Fruit fly (Drosophila melanogaster) whole organism, embryonic: Measurements from ENCODE around the gene Hand.

Experiments
- BEAF-32 ChIP-seq: fragments of 200-800 bp; sonication (Bioruptor generic); optimal IDR thresholded peaks from 3 replicates; lab custom pipeline; 2017; ENCODE audit warnings: missing biosample characterization, missing genetic modification characterization, mild to moderate bottlenecking, moderate library complexity, missing genetic modification reagents
- Bdp1 ChIP-seq: fragments of 200-800 bp; sonication (Bioruptor generic); optimal IDR thresholded peaks from 3 replicates; lab custom pipeline; 2016; ENCODE audit warnings: missing biosample characterization, missing genetic modification characterization
- CG10462 ChIP-seq: fragments of 200-800 bp; sonication (Bioruptor generic); optimal IDR thresholded peaks from 2 replicates; lab custom pipeline; 2016; ENCODE audit warnings: missing biosample characterization, missing genetic modification characterization
- CG11560 ChIP-seq: fragments of 200-800 bp; sonication (Bioruptor generic); IDR thresholded peaks from 3 replicates; pipeline ENCODE4 v1.3.6; 2022; ENCODE audit warnings: missing biosample characterization, missing genetic modification characterization
- CG13287 ChIP-seq: fragments of 200-800 bp; sonication (Bioruptor generic); IDR thresholded peaks from 2 replicates; pipeline ENCODE4 v1.3.6; 2022; ENCODE audit warnings: missing biosample characterization, missing genetic modification characterization; ENCODE audit not compliant: partially characterized antibody
- CG14710 ChIP-seq: fragments of 200-800 bp; sonication (Bioruptor generic); optimal IDR thresholded peaks from 3 replicates; lab custom pipeline; 2019; ENCODE audit warnings: missing biosample characterization, mild to moderate bottlenecking, missing genetic modification characterization, moderate library complexity
- CG16779 ChIP-seq: fragments of 200-800 bp; sonication (Bioruptor generic); IDR thresholded peaks from 2 replicates; pipeline ENCODE4 v1.3.6; 2022; ENCODE audit warnings: missing biosample characterization, missing genetic modification characterization
- CG30020 ChIP-seq: fragments of 200-800 bp; optimal IDR thresholded peaks from 2 replicates; lab custom pipeline; 2019; ENCODE audit warnings: missing biosample characterization, mild to moderate bottlenecking, missing genetic modification characterization, moderate library complexity
- CG3065 ChIP-seq: fragments of 200-800 bp; sonication (Bioruptor generic); optimal IDR thresholded peaks from 2 replicates; lab custom pipeline; 2016; ENCODE audit warnings: missing biosample characterization, missing genetic modification characterization
- CG4404 ChIP-seq: fragments of 200-800 bp; sonication (Bioruptor generic); IDR thresholded peaks from 2 replicates; pipeline ENCODE4 v1.3.6; 2022; ENCODE audit warnings: missing biosample characterization, missing genetic modification characterization
- CG7271 ChIP-seq: fragments of 200-800 bp; sonication (Bioruptor generic); optimal IDR thresholded peaks from 2 replicates; lab custom pipeline; 2018; ENCODE audit warnings: missing biosample characterization, mild to moderate bottlenecking, missing genetic modification characterization, moderate library complexity
- CG7987 ChIP-seq: fragments of 200-800 bp; sonication (Bioruptor generic); optimal IDR thresholded peaks from 2 replicates; lab custom pipeline; 2018; ENCODE audit warnings: missing biosample characterization, mild to moderate bottlenecking, missing genetic modification characterization, moderate library complexity
- CG8290 ChIP-seq, 3 experiments: fragments of 200-800 bp; sonication (Bioruptor generic); optimal IDR thresholded peaks; 2 replicates each; lab custom pipeline; 2016 to 2019; ENCODE audit warnings: missing biosample characterization in 3 of 3, missing genetic modification characterization in 3 of 3, mild to moderate bottlenecking in 2 of 3, moderate library complexity in 1 of 3
- CG8924 ChIP-seq: fragments of 200-800 bp; optimal IDR thresholded peaks from 3 replicates; lab custom pipeline; 2019; ENCODE audit warnings: missing biosample characterization, mild to moderate bottlenecking, missing genetic modification characterization, moderate library complexity
- Dp ChIP-seq: fragments of 200-800 bp; sonication (Bioruptor generic); optimal IDR thresholded peaks from 2 replicates; lab custom pipeline; 2018; ENCODE audit warnings: missing biosample characterization, mild to moderate bottlenecking, missing genetic modification characterization, moderate library complexity
- Dref ChIP-seq: fragments of 200-800 bp; sonication (Bioruptor generic); IDR thresholded peaks from 2 replicates; pipeline ENCODE4 v1.3.6; 2022; ENCODE audit warnings: missing biosample characterization, missing genetic modification characterization
- Elba2 ChIP-seq: fragments of 200-800 bp; sonication (Bioruptor generic); optimal IDR thresholded peaks from 3 replicates; lab custom pipeline; 2016; ENCODE audit warnings: missing biosample characterization, missing genetic modification characterization
- Ets97D ChIP-seq: fragments of 200-800 bp; sonication (Bioruptor generic); optimal IDR thresholded peaks from 3 replicates; lab custom pipeline; 2016; ENCODE audit warnings: missing biosample characterization, missing genetic modification characterization
- HLH4C ChIP-seq: fragments of 200-800 bp; sonication (Bioruptor generic); IDR thresholded peaks from 3 replicates; pipeline ENCODE4 v1.3.6; 2022; ENCODE audit warnings: missing biosample characterization, missing genetic modification characterization; ENCODE audit not compliant: partially characterized antibody
- Kr ChIP-seq: fragments of 200-800 bp; sonication (Bioruptor generic); optimal IDR thresholded peaks from 2 replicates; lab custom pipeline; 2017; ENCODE audit warnings: missing biosample characterization, mild to moderate bottlenecking, missing genetic modification characterization
- MBD-R2 ChIP-seq: fragments of 200-800 bp; sonication (Bioruptor generic); IDR thresholded peaks from 2 replicates; pipeline ENCODE4 v1.3.6; 2022; ENCODE audit warnings: missing biosample characterization, missing genetic modification characterization
- MESR4 ChIP-seq: fragments of 200-800 bp; sonication (Bioruptor generic); optimal IDR thresholded peaks from 2 replicates; lab custom pipeline; 2018; ENCODE audit warnings: missing biosample characterization, mild to moderate bottlenecking, missing genetic modification characterization, moderate library complexity
- Oli ChIP-seq: fragments of 200-800 bp; sonication (Bioruptor generic); optimal IDR thresholded peaks from 2 replicates; lab custom pipeline; 2018; ENCODE audit warnings: missing biosample characterization, mild to moderate bottlenecking, missing genetic modification characterization, moderate library complexity
- Scr ChIP-seq: fragments of 200-800 bp; sonication (Bioruptor generic); IDR thresholded peaks from 2 replicates; pipeline ENCODE4 v1.3.6; 2022; ENCODE audit warnings: missing biosample characterization, missing genetic modification characterization; ENCODE audit not compliant: partially characterized antibody
- Sry-δ ChIP-seq: fragments of 200-800 bp; sonication (Bioruptor generic); optimal IDR thresholded peaks from 2 replicates; lab custom pipeline; 2016; ENCODE audit warnings: missing biosample characterization, missing genetic modification characterization
- YL-1 ChIP-seq: fragments of 200-800 bp; sonication (Bioruptor generic); optimal IDR thresholded peaks from 3 replicates; lab custom pipeline; 2017; ENCODE audit warnings: missing biosample characterization, mild to moderate bottlenecking, missing genetic modification characterization
- dpn ChIP-seq, 2 experiments: fragments of 200-800 bp; sonication (Bioruptor generic); optimal IDR thresholded peaks; 3 replicates each; lab custom pipeline; 2016; ENCODE audit warnings: missing biosample characterization in 2 of 2, missing genetic modification characterization in 2 of 2
- gfzf ChIP-seq: fragments of 200-800 bp; sonication (Bioruptor generic); optimal IDR thresholded peaks from 2 replicates; lab custom pipeline; 2016; ENCODE audit warnings: missing biosample characterization, mild to moderate bottlenecking, missing genetic modification characterization, moderate library complexity
- klu ChIP-seq: fragments of 200-800 bp; sonication (Bioruptor generic); IDR thresholded peaks from 2 replicates; pipeline ENCODE4 v1.3.6; 2022; ENCODE audit warnings: missing biosample characterization, missing genetic modification characterization
- lilli ChIP-seq: fragments of 200-800 bp; sonication (Bioruptor generic); optimal IDR thresholded peaks from 3 replicates; lab custom pipeline; 2016; ENCODE audit warnings: missing biosample characterization, missing genetic modification characterization
- nerfin-2 ChIP-seq: fragments of 200-800 bp; sonication (Bioruptor generic); IDR thresholded peaks from 2 replicates; pipeline ENCODE4 v1.3.6; 2022; ENCODE audit warnings: missing biosample characterization, missing genetic modification characterization; ENCODE audit not compliant: partially characterized antibody
- nom ChIP-seq: fragments of 200-800 bp; sonication (Bioruptor generic); optimal IDR thresholded peaks from 2 replicates; lab custom pipeline; 2017; ENCODE audit warnings: missing biosample characterization, missing genetic modification characterization, mild to moderate bottlenecking, moderate library complexity, missing genetic modification reagents
- pfk ChIP-seq: fragments of 200-800 bp; sonication (Bioruptor generic); optimal IDR thresholded peaks from 2 replicates; lab custom pipeline; 2018; ENCODE audit warnings: missing biosample characterization, mild to moderate bottlenecking, missing genetic modification characterization, moderate library complexity
- pzg ChIP-seq: fragments of 200-800 bp; sonication (Bioruptor generic); optimal IDR thresholded peaks from 3 replicates; lab custom pipeline; 2018; ENCODE audit warnings: missing biosample characterization, mild to moderate bottlenecking, missing genetic modification characterization, moderate library complexity
- sens ChIP-seq: fragments of 200-800 bp; sonication (Bioruptor generic); peaks from one replicate; lab custom pipeline; 2016; ENCODE audit warnings: missing biosample characterization, missing genetic modification characterization
- slou ChIP-seq: fragments of 200-800 bp; sonication (Bioruptor generic); optimal IDR thresholded peaks from 3 replicates; lab custom pipeline; 2016; ENCODE audit warnings: missing biosample characterization, missing genetic modification characterization
- stwl ChIP-seq: fragments of 200-800 bp; sonication (Bioruptor generic); optimal IDR thresholded peaks from 3 replicates; lab custom pipeline; 2018; ENCODE audit warnings: missing biosample characterization, mild to moderate bottlenecking, missing genetic modification characterization, moderate library complexity
- trem ChIP-seq: fragments of 200-800 bp; optimal IDR thresholded peaks from 3 replicates; lab custom pipeline; 2019; ENCODE audit warnings: missing biosample characterization, mild to moderate bottlenecking, missing genetic modification characterization, moderate library complexity
- unc-4 ChIP-seq: fragments of 200-800 bp; sonication (Bioruptor generic); IDR thresholded peaks from 2 replicates; pipeline ENCODE4 v1.3.6; 2022; ENCODE audit warnings: missing biosample characterization, missing genetic modification characterization; ENCODE audit not compliant: partially characterized antibody
- vfl ChIP-seq: fragments of 200-800 bp; sonication (Bioruptor generic); optimal IDR thresholded peaks from 2 replicates; lab custom pipeline; 2016; ENCODE audit warnings: missing biosample characterization, missing genetic modification characterization
- vnd ChIP-seq: fragments of 200-800 bp; sonication (Bioruptor generic); IDR thresholded peaks from 3 replicates; pipeline ENCODE4 v1.3.6; 2022; ENCODE audit warnings: missing biosample characterization, missing genetic modification characterization; ENCODE audit not compliant: partially characterized antibody

Hand gene

dm6 chr2L:10250441-10250847, 44.7 kb downstream of the Hand start, which contains the start of the genes bsk and CG31717 (continued):
- TF ChIP-seq CG10462 (GFP tag; lab: Kevin White, UChicago): no peak
- TF ChIP-seq pfk (GFP tag; lab: Kevin White, UChicago): peak; percentile 97
- TF ChIP-seq trem (tag; lab: Kevin White, UChicago): peak; percentile 82
- TF ChIP-seq Kr (GFP tag; lab: Kevin White, UChicago): peak; percentile 60
- peak; percentile 35 for TF ChIP-seq MESR4 (GFP tag; lab: Kevin White, UChicago)
- peak; percentile 67 for TF ChIP-seq Scr (GFP tag; lab: Robert Waterston, UW)
- TF ChIP-seq CG7987: no peak
- peak; percentile 99 for TF ChIP-seq CG11560 (tag; lab: Robert Waterston, UW)
- peak; percentile 36 for TF ChIP-seq YL-1 (GFP tag; lab: Kevin White, UChicago)
- no peak for TF ChIP-seq CG3065 (GFP tag; lab: Kevin White, UChicago)
- peak; percentile 21 for TF ChIP-seq Dp (GFP tag; lab: Kevin White, UChicago)
- TF ChIP-seq vnd (GFP tag; lab: Robert Waterston, UW): peak; percentile 39; the same call in 1 of the 3 replicates
- TF ChIP-seq lilli: peak; percentile 7
- peak; percentile 55 for TF ChIP-seq CG8290 (GFP tag; optimal IDR thresholded peaks at IDR 0.05; lab: Kevin White, UChicago)
- no peak for TF ChIP-seq CG8290 (tag; optimal IDR thresholded peaks at IDR 0.05; lab: Kevin White, UChicago)
- peak; percentile 71 for TF ChIP-seq Dref (GFP tag; lab: Robert Waterston, UW)
- TF ChIP-seq klu (GFP tag; lab: Robert Waterston, UW): no peak
- TF ChIP-seq Ets97D (GFP tag; lab: Kevin White, UChicago): peak; percentile 43
- peak; percentile 49; the same call in 1 of the 3 replicates for TF ChIP-seq HLH4C (GFP tag; lab: Robert Waterston, UW)
- TF ChIP-seq sens (GFP tag; lab: Kevin White, UChicago): peak; percentile 68
- TF ChIP-seq nom: peak; percentile 2
- TF ChIP-seq Bdp1 (GFP tag; lab: Kevin White, UChicago): no peak
- peak; percentile 83 for TF ChIP-seq Elba2
- peak; percentile 61; the same call in 1 of the 2 replicates for TF ChIP-seq unc-4
- peak; percentile 87 for TF ChIP-seq Sry-δ
- TF ChIP-seq CG16779 (GFP tag; lab: Robert Waterston, UW): no peak
- TF ChIP-seq dpn (GFP tag; optimal IDR thresholded peaks at IDR 0.05; lab: Kevin White, UChicago): peak in 1 of 2 experiments; percentile 12
- TF ChIP-seq CG8924 (tag; lab: Kevin White, UChicago): peak; percentile 73
- peak; percentile 77 for TF ChIP-seq BEAF-32 (GFP tag; lab: Kevin White, UChicago)
- no peak for TF ChIP-seq Oli (tag; lab: Kevin White, UChicago)
- no peak for TF ChIP-seq vfl (GFP tag; lab: Kevin White, UChicago)
- TF ChIP-seq CG13287 (GFP tag; lab: Robert Waterston, UW): peak; percentile 68
- peak; percentile 62 for TF ChIP-seq CG14710 (tag; lab: Kevin White, UChicago)
- TF ChIP-seq nerfin-2 (GFP tag; lab: Robert Waterston, UW): no peak
- peak; percentile 97 for TF ChIP-seq CG30020 (tag; lab: Kevin White, UChicago)
- peak; percentile 81 for TF ChIP-seq pzg (GFP tag; lab: Kevin White, UChicago)
- peak; percentile 14 for TF ChIP-seq CG7271 (tag; lab: Kevin White, UChicago)
- peak; percentile 65 for TF ChIP-seq MBD-R2 (GFP tag; lab: Robert Waterston, UW)
- no peak for TF ChIP-seq CG4404
- TF ChIP-seq stwl (tag; lab: Kevin White, UChicago): peak; percentile 75
- TF ChIP-seq gfzf (GFP tag; lab: Kevin White, UChicago): peak; percentile 78
- TF ChIP-seq slou (GFP tag; lab: Kevin White, UChicago): no peak
